Worm (Caenorhabditis elegans) whole organism, young adult: ENCODE measurements around the gene rpb-11.

Source experiments
- F57A8.1 ChIP-seq: fragments of 200-800 bp; sonication (Bioruptor generic); optimal IDR thresholded peaks from 2 replicates; lab custom pipeline; 2018; ENCODE audit warnings: mild to moderate bottlenecking, missing genetic modification characterization, moderate library complexity, missing compliant biosample characterization
- ama-1 ChIP-seq, 3 experiments: fragments of 150-350 bp in 1 of 3; sonication (generic microtip) in 2 of 3; optimal IDR thresholded peaks; 2 replicates each; lab custom pipeline; 2014 to 2018; ENCODE audit warnings: missing biosample characterization in 2 of 3, missing genetic modification characterization in 2 of 3, missing genetic modification reagents in 2 of 3
- ceh-40 ChIP-seq: fragments of 200-800 bp; sonication (Bioruptor generic); IDR thresholded peaks from 2 replicates; pipeline ENCODE4 v1.3.6; 2022; ENCODE audit warnings: missing genetic modification characterization, missing compliant biosample characterization
- hlh-26 ChIP-seq: fragments of 200-800 bp; sonication (Bioruptor generic); conservative IDR thresholded peaks from 2 replicates; pipeline ENCODE4 v1.3.6; 2022; ENCODE audit warnings: missing genetic modification reagents, missing genetic modification characterization, missing compliant biosample characterization
- lin-54 ChIP-seq: fragments of 200-800 bp; sonication (Bioruptor generic); optimal IDR thresholded peaks from 2 replicates; lab custom pipeline; 2018; ENCODE audit warnings: mild to moderate bottlenecking, missing genetic modification characterization, missing compliant biosample characterization
- lsl-1 ChIP-seq: fragments of 200-800 bp; sonication (Bioruptor generic); optimal IDR thresholded peaks from 2 replicates; lab custom pipeline; 2018; ENCODE audit warnings: mild to moderate bottlenecking, missing genetic modification characterization, moderate library complexity, missing compliant biosample characterization
- nfya-2 ChIP-seq: fragments of 200-800 bp; sonication (Bioruptor generic); IDR thresholded peaks from 2 replicates; pipeline ENCODE4 v1.3.6; 2022; ENCODE audit warnings: missing genetic modification reagents, missing genetic modification characterization, missing compliant biosample characterization
- nhr-179 ChIP-seq: sonication (generic microtip); optimal IDR thresholded peaks from 2 replicates; lab custom pipeline; 2016; ENCODE audit warnings: mild to moderate bottlenecking, missing genetic modification characterization, missing compliant biosample characterization
- nhr-27 ChIP-seq: fragments of 200-800 bp; sonication (Bioruptor generic); optimal IDR thresholded peaks from 2 replicates; lab custom pipeline; 2018; ENCODE audit warnings: mild to moderate bottlenecking, missing genetic modification characterization, moderate library complexity, missing compliant biosample characterization

rpb-11 gene

ce11 chrII:14109184-14109664 is 49.3 kb downstream of the rpb-11 start, which contains the start of gene cpg-7:
cpg-7 (minus strand) TSS chrII:14109234.
- TF ChIP-seq F57A8.1 (GFP tag; lab: Kevin White, UChicago): no peak
- no peak for TF ChIP-seq ceh-40 (GFP tag; lab: Robert Waterston, UW)
- no peak for TF ChIP-seq nhr-27 (tag; lab: Kevin White, UChicago)
- TF ChIP-seq hlh-26 (GFP tag; lab: Robert Waterston, UW): no peak
- no peak for TF ChIP-seq lin-54 (GFP tag; lab: Kevin White, UChicago)
- TF ChIP-seq nhr-179 (tag; lab: Kevin White, UChicago): no peak
- no peak for TF ChIP-seq ama-1 (optimal IDR thresholded peaks at IDR 0.05; lab: Kevin White, UChicago)
- no peak for TF ChIP-seq ama-1 (GFP tag; optimal IDR thresholded peaks at IDR 0.05; lab: Kevin White, UChicago)
- TF ChIP-seq nfya-2 (GFP tag; lab: Robert Waterston, UW): no peak
- TF ChIP-seq lsl-1: no peak
- TF ChIP-seq, all 124 proteins: peak for 0
